Worm (Caenorhabditis elegans): Measurements from ENCODE around the gene srx-26.
A peak's percentile ranks its signal among the peaks of the same experiment; 100 is the strongest.

The srx-26 gene

DNA sequence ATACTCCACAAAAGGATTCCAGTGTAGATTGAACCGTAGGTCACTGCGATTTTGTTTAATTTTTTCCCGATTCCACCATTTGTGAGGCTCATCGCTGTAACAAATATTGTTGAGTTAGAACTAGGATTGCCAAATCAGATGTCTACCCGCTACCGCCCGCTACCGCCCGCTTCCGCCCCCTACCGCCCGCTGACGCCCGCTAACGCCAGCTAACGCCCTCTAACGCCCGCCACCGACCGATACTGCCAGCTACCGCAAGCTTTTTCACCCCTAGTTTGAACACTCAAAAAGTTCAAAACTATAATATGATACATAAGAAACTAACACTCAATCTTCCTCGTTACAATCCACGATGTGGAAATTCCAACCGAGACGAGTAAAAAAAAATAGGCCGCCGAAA, 5.5 kb upstream of the srx-26 start:
- no peak for TF ChIP-seq lin-14 (GFP tag; optimal IDR thresholded peaks at IDR 0.05)
- TF ChIP-seq nhr-237 (tag; optimal IDR thresholded peaks at IDR 0.05): no peak

DNA sequence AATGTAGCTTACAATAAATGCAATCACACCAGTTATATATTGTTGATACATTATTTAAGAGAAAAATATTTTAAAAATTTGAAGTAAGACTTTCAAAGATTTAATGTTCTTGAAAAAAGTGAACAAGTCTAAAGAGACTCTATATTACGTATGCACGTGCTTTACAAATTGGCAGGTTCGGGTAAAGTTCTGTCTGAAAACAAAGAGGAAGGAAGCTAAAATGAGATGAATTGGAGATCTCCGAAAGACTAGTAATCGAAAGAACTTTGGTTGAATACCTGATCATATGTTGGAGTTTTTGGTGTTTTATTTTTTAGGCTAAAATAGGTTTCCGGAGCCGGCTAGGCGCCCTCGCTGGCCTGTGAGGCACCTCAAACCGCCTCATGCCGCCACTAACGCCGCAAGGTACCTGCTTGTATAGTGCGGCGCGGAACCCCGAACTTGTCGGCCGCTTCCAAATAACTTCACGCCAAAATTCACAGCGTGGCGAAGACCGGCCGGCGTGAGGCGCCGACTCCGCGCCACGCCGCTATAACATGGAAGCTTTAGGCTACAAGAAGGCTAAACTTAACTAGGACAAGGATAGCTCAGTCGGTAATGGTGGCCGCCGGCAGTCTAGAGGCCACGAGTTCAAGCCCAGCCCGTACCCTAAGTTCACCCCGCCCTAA, 4.5 kb upstream of the srx-26 start, which contains the start of gene srx-28:
srx-28 (minus strand) TSS at position 51 of the 668 bp plus-strand sequence.
- TF ChIP-seq unc-86 (tag; optimal IDR thresholded peaks at IDR 0.05): no peak
- TF ChIP-seq snpc-4 (tag; optimal IDR thresholded peaks at IDR 0.05): peak; percentile 8

DNA sequence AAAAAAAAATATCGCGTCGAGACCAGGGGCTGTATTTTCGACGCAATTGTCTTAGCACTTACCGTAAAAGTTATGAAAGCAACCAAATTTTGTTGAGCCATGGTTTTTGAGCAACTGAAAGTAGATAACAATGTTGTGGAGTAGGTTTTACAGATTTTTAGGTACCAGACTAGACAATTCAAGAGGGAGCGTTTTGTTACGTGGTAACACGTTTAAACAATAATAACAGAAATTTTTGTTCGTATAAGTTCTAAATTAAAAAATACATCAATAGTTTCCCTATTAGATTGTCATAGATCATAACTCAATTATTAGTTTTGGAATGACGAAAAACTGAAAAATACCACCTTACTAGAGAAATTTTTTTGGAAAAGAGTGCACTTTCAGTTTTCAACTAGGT, 2.9 kb downstream of the srx-26 start, which contains the start of gene srx-24:
srx-24 (minus strand) TSS at position 101 of the 400 bp plus-strand sequence.
- TF ChIP-seq elt-2 (tag; optimal IDR thresholded peaks at IDR 0.05): no peak
- no peak for TF ChIP-seq mep-1 (tag; optimal IDR thresholded peaks at IDR 0.05)
- no peak for TF ChIP-seq efl-1 (optimal IDR thresholded peaks at IDR 0.05)
- peak in 1 of 2 experiments; percentile 7 for TF ChIP-seq efl-1 (GFP tag; optimal IDR thresholded peaks at IDR 0.05 in 1 of 2)
- no peak for TF ChIP-seq nhr-77 (tag; optimal IDR thresholded peaks at IDR 0.05)

DNA sequence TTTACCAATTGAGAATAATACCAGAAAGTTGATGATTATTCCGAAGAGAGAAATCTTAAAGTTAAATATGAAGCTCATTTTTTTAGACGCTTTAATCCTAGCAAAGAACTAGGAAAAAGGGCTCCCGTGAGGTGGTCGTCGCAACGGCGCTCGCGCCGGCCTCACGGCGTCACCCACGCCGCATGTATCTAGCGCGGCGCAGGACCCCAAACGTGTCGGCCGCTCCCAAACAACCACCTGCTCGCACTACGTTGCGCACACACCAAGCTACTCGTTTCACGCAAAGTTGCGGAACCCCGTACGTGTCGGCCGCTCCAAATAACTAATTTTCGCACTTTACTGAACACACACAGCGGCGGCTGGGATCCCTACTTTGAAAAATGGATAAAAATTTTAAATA, 6.5 kb downstream of the srx-26 start:
- TF ChIP-seq tlp-1 (tag; optimal IDR thresholded peaks at IDR 0.05) (no peak), dsc-1 (tag; optimal IDR thresholded peaks at IDR 0.05) (no peak), sox-4 (tag; optimal IDR thresholded peaks at IDR 0.05) (no peak), mef-2 (tag; optimal IDR thresholded peaks at IDR 0.05) (no peak), swsn-7 (tag; optimal IDR thresholded peaks at IDR 0.05) (no peak), zip-4 (GFP tag; optimal IDR thresholded peaks at IDR 0.05) (no peak), ceh-63 (GFP tag; optimal IDR thresholded peaks at IDR 0.05) (no peak), nhr-19 (GFP tag; conservative IDR thresholded peaks at IDR 0.05) (no peak), ceh-90 (tag; optimal IDR thresholded peaks at IDR 0.05) (no peak), Y116A8C.19 (tag; optimal IDR thresholded peaks at IDR 0.05; ENCODE audit: borderline replicate concordance) (no peak), xbp-1 (tag; optimal IDR thresholded peaks at IDR 0.05) (no peak), aly-2 (tag; optimal IDR thresholded peaks at IDR 0.05) (no peak), unc-62 (GFP tag; optimal IDR thresholded peaks at IDR 0.05) (no peak), lin-14 (GFP tag; optimal IDR thresholded peaks at IDR 0.05) (no peak), hlh-17 (GFP tag; optimal IDR thresholded peaks at IDR 0.05; ENCODE audit: borderline replicate concordance) (no peak), C34B4.2 (tag; optimal IDR thresholded peaks at IDR 0.05) (no peak), hlh-4 (tag; optimal IDR thresholded peaks at IDR 0.05) (no peak), lin-15B (tag; optimal IDR thresholded peaks at IDR 0.05) (no peak)

DNA sequence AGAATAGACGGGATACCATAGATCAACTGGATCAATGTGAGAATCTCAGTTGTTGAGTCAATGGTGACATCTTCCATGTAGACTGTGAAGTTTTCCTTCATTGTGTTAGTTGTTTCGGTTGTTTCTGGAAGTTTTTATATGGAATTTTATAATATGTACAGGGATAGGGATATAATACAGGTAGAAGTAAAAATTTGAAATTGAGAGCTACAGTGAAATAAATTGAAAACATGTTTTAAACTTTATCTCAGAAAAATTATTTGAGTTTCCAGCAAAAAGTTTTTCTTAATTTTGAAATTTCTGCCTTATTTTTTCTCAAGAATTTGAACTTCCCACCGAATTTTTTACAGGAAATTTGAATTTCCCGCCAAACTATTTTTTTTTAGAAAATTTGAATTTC, 10.6 kb downstream of the srx-26 start, which contains the start of gene srg-62:
srg-62 (minus strand) TSS at position 101 of the 400 bp plus-strand sequence.
- TF ChIP-seq nhr-11 (tag; optimal IDR thresholded peaks at IDR 0.05) (no peak), unc-86 (tag; optimal IDR thresholded peaks at IDR 0.05) (no peak), lir-3 (tag; optimal IDR thresholded peaks at IDR 0.05; ENCODE audit: poor library complexity) (no peak), nhr-71 (tag; optimal IDR thresholded peaks at IDR 0.05) (no peak), mef-2 (tag; optimal IDR thresholded peaks at IDR 0.05) (no peak), egl-13 (tag; optimal IDR thresholded peaks at IDR 0.05) (no peak), ceh-63 (GFP tag; optimal IDR thresholded peaks at IDR 0.05) (no peak)

DNA sequence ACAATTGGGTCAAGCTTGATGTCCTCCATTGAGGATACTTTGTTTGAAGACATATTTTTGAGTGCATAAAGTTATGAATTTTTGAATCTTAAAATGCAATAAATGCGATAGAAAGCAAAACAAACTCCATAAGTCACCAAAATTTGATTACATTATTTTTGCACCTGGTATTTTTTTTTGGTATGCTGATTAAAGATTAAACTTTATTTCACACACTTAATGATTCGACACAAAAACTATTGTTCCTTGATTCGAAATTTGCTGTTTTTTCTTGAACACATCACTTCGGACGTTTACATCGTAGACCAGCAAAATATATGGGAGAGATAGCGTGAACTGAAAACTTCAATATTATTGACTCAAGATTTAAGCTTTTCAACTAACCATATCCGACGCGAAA, 12.7 kb downstream of the srx-26 start, which contains the start of gene srg-61:
srg-61 (minus strand) TSS at position 101 of the 400 bp plus-strand sequence.
- TF ChIP-seq ceh-63 (GFP tag; optimal IDR thresholded peaks at IDR 0.05): no peak
- no peak for TF ChIP-seq lin-15B (tag; optimal IDR thresholded peaks at IDR 0.05)
- TF ChIP-seq nhr-84 (tag; optimal IDR thresholded peaks at IDR 0.05): no peak
- no peak for TF ChIP-seq nhr-90 (tag; optimal IDR thresholded peaks at IDR 0.05; ENCODE audit: poor library complexity)
- no peak for TF ChIP-seq nhr-47 (tag; optimal IDR thresholded peaks at IDR 0.05)
- no peak for TF ChIP-seq mef-2 (tag; optimal IDR thresholded peaks at IDR 0.05)
- TF ChIP-seq efl-3 (GFP tag; optimal IDR thresholded peaks at IDR 0.05): no peak
